Worm (Caenorhabditis elegans): ENCODE measurements around the gene H37A05.2.

H37A05.2 gene

ce11 chrV:13634149-13634548 is at the start of gene H37A05.2:
Gene H37A05.2 (minus strand): TSS chrV:13634249.
- TF ChIP-seq ZK546.5 (tag; optimal IDR thresholded peaks at IDR 0.05) (no peak), sma-3 (GFP tag; optimal IDR thresholded peaks at IDR 0.05) (no peak), ztf-11 (tag; optimal IDR thresholded peaks at IDR 0.05) (no peak), lin-13 (GFP tag; optimal IDR thresholded peaks at IDR 0.05) (no peak), nhr-12 (tag; optimal IDR thresholded peaks at IDR 0.05) (no peak), blmp-1 (tag; optimal IDR thresholded peaks at IDR 0.05; ENCODE audit: insufficient read depth) (no peak), nhr-6 (tag; optimal IDR thresholded peaks at IDR 0.05) (no peak), unc-39 (tag; optimal IDR thresholded peaks at IDR 0.05) (no peak), alr-1 (tag; optimal IDR thresholded peaks at IDR 0.05) (no peak)

- TF ChIP-seq nhr-23 (tag; optimal IDR thresholded peaks at IDR 0.05) (no peak), elt-1 (tag; optimal IDR thresholded peaks at IDR 0.05) (no peak), zag-1 (tag; optimal IDR thresholded peaks at IDR 0.05) (no peak), lin-11 (tag; optimal IDR thresholded peaks at IDR 0.05) (no peak), lin-39 (tag; optimal IDR thresholded peaks at IDR 0.05) (no peak), nhr-77 (tag; optimal IDR thresholded peaks at IDR 0.05) (no peak), ama-1 (optimal IDR thresholded peaks at IDR 0.05) (no peak), mab-5 (tag; optimal IDR thresholded peaks at IDR 0.05) (no peak), elt-3 (tag; optimal IDR thresholded peaks at IDR 0.05) (no peak), mdl-1 (tag; optimal IDR thresholded peaks at IDR 0.05) (no peak), ztf-1 (GFP tag; conservative IDR thresholded peaks at IDR 0.05) (no peak), nhr-25 (tag; optimal IDR thresholded peaks at IDR 0.05) (no peak), C34F6.9 (tag; optimal IDR thresholded peaks at IDR 0.05) (no peak), dmd-4 (tag; optimal IDR thresholded peaks at IDR 0.05) (no peak), unc-62 (GFP tag; optimal IDR thresholded peaks at IDR 0.05) (no peak), nhr-11 (tag; optimal IDR thresholded peaks at IDR 0.05) (no peak), peb-1 (tag; optimal IDR thresholded peaks at IDR 0.05) (no peak), sma-9 (GFP tag; optimal IDR thresholded peaks at IDR 0.05) (no peak), sma-9 (tag; optimal IDR thresholded peaks at IDR 0.05) (no peak), gmeb-1 (tag; optimal IDR thresholded peaks at IDR 0.05) (no peak), egl-27 (tag; optimal IDR thresholded peaks at IDR 0.05) (no peak)
These were observed 47.4 kb upstream of the H37A05.2 start for ce11 chrV:13681445-13681844.

DNA sequence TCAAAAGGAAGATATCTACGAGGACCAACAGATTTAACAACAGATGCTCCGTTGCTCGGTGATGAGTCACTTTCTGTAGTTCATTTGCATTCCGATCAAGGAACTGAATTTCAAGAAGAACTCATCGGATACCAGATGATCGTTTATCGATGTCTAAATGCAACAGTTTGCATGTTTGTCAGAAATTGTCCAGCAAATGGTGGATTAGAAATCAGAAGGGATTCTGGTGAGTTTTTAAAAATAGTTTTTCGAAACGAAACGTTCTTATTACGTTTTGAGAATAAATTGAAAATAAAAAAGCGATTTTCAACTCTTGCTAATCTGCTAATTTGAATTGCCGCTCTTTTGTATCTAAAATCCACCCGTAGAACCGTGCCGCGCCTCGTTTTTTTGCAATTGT is 45.8 kb upstream of the H37A05.2 start:
- TF ChIP-seq snpc-4 (tag; optimal IDR thresholded peaks at IDR 0.05) = no peak
- no peak for TF ChIP-seq zag-1 (tag; optimal IDR thresholded peaks at IDR 0.05)
- no peak for TF ChIP-seq mab-5 (tag; optimal IDR thresholded peaks at IDR 0.05)

ce11 chrV:13678542-13678941 is 44.5 kb upstream of the H37A05.2 start, which contains the start of the genes tag-65 and ccz-1:
Gene tag-65 (minus strand): TSS chrV:13678587.
Gene ccz-1 (plus strand): TSS chrV:13678875.
- TF ChIP-seq nhr-12 (tag; optimal IDR thresholded peaks at IDR 0.05) = no peak
- peak; percentile 33 for TF ChIP-seq dmd-4 (tag; optimal IDR thresholded peaks at IDR 0.05)
- TF ChIP-seq elt-1 (tag; optimal IDR thresholded peaks at IDR 0.05) = no peak
- TF ChIP-seq nhr-10 (tag; optimal IDR thresholded peaks at IDR 0.05) = no peak
- TF ChIP-seq ama-1 (optimal IDR thresholded peaks at IDR 0.05) = peak; percentile 35
- TF ChIP-seq ceh-16 (tag; optimal IDR thresholded peaks at IDR 0.05) = peak; percentile 27
- TF ChIP-seq alr-1 (tag; optimal IDR thresholded peaks at IDR 0.05) = no peak
- TF ChIP-seq lin-39 (tag; optimal IDR thresholded peaks at IDR 0.05) = no peak
- no peak for TF ChIP-seq mbf-1 (tag; optimal IDR thresholded peaks at IDR 0.05)
- TF ChIP-seq nhr-77 (tag; optimal IDR thresholded peaks at IDR 0.05) = no peak
- peak; percentile 59 for TF ChIP-seq nhr-129 (tag; optimal IDR thresholded peaks at IDR 0.05)
- peak; percentile 31 for TF ChIP-seq lin-11 (tag; optimal IDR thresholded peaks at IDR 0.05)
- peak; percentile 64 for TF ChIP-seq nhr-237 (tag; optimal IDR thresholded peaks at IDR 0.05)
- no peak for TF ChIP-seq skn-1 (tag; optimal IDR thresholded peaks at IDR 0.05)
- peak; percentile 57 for TF ChIP-seq sem-4 (tag; optimal IDR thresholded peaks at IDR 0.05)
- no peak for TF ChIP-seq elt-3 (tag; optimal IDR thresholded peaks at IDR 0.05)
- TF ChIP-seq nhr-11 (tag; optimal IDR thresholded peaks at IDR 0.05) = no peak
- no peak for TF ChIP-seq ztf-1 (GFP tag; conservative IDR thresholded peaks at IDR 0.05)
- TF ChIP-seq nhr-25 (tag; optimal IDR thresholded peaks at IDR 0.05) = peak; percentile 90
- peak; percentile 80 for TF ChIP-seq sma-3 (GFP tag; optimal IDR thresholded peaks at IDR 0.05)
- TF ChIP-seq ztf-11 (tag; optimal IDR thresholded peaks at IDR 0.05) = no peak
- peak; percentile 87 for TF ChIP-seq lin-13 (GFP tag; optimal IDR thresholded peaks at IDR 0.05)
- peak; percentile 41 for TF ChIP-seq zag-1 (tag; optimal IDR thresholded peaks at IDR 0.05)
- TF ChIP-seq gmeb-1 (tag; optimal IDR thresholded peaks at IDR 0.05) = peak; percentile 93
- peak; percentile 90 for TF ChIP-seq mab-5 (tag; optimal IDR thresholded peaks at IDR 0.05)
- no peak for TF ChIP-seq nhr-6 (tag; optimal IDR thresholded peaks at IDR 0.05)
- TF ChIP-seq lsy-2 (tag; optimal IDR thresholded peaks at IDR 0.05) = peak; percentile 87 to 94
- TF ChIP-seq egl-27 (tag; optimal IDR thresholded peaks at IDR 0.05) = peak; percentile 43
- TF ChIP-seq nhr-23 (tag; optimal IDR thresholded peaks at IDR 0.05) = no peak
- TF ChIP-seq ztf-4 (tag; optimal IDR thresholded peaks at IDR 0.05) = no peak
- TF ChIP-seq F13H6.1 (tag; optimal IDR thresholded peaks at IDR 0.05) = peak; percentile 86
- peak; percentile 78 for TF ChIP-seq snpc-4 (tag; optimal IDR thresholded peaks at IDR 0.05)
- peak; percentile 94 for TF ChIP-seq sma-9 (GFP tag; optimal IDR thresholded peaks at IDR 0.05)
- TF ChIP-seq sma-9 (tag; optimal IDR thresholded peaks at IDR 0.05) = no peak
- peak in 1 of 2 experiments; percentile 54 for TF ChIP-seq mdl-1 (tag; optimal IDR thresholded peaks at IDR 0.05)
- peak; percentile 88 for TF ChIP-seq crh-2 (tag; optimal IDR thresholded peaks at IDR 0.05)
- peak; percentile 97 for TF ChIP-seq unc-55 (GFP tag; optimal IDR thresholded peaks at IDR 0.05)
- TF ChIP-seq Y55F3AM.14 (GFP tag; optimal IDR thresholded peaks at IDR 0.05) = peak; percentile 38
- TF ChIP-seq R02D3.7 (tag; optimal IDR thresholded peaks at IDR 0.05) = peak; percentile 68
- TF ChIP-seq unc-39 (tag; optimal IDR thresholded peaks at IDR 0.05) = no peak
- peak; percentile 24 for TF ChIP-seq ZK546.5 (tag; optimal IDR thresholded peaks at IDR 0.05)
